Worm (Caenorhabditis elegans) whole organism, L4 larva: ENCODE results near the gene F10A3.11.

ENCODE experiments used
- F26F4.8 ChIP-seq: fragments of 200-800 bp; sonication (Bioruptor generic); conservative IDR thresholded peaks from 2 replicates; pipeline ENCODE4 v1.3.6; 2022; ENCODE audit warnings: missing genetic modification characterization, missing compliant biosample characterization
- F37D6.2 ChIP-seq: sonication (generic microtip); optimal IDR thresholded peaks from 2 replicates; lab custom pipeline; 2016; ENCODE audit warnings: mild to moderate bottlenecking, missing genetic modification characterization, missing compliant biosample characterization
- F44E2.7 ChIP-seq: fragments of 200-800 bp; sonication (Bioruptor generic); IDR thresholded peaks from 2 replicates; pipeline ENCODE4 v2.1.2; 2022; ENCODE audit warnings: missing genetic modification characterization, missing compliant biosample characterization
- T20F7.1 ChIP-seq: fragments of 200-800 bp; sonication (Bioruptor generic); optimal IDR thresholded peaks from 2 replicates; lab custom pipeline; 2018; ENCODE audit warnings: mild to moderate bottlenecking, missing genetic modification characterization, missing compliant biosample characterization
- Y5F2A.4 ChIP-seq: fragments of 200-800 bp; sonication (Bioruptor generic); optimal IDR thresholded peaks from 2 replicates; lab custom pipeline; 2018; ENCODE audit warnings: mild to moderate bottlenecking, missing genetic modification characterization, missing compliant biosample characterization
- Y75B8A.6 ChIP-seq: fragments of 200-800 bp; sonication (Bioruptor generic); IDR thresholded peaks from 2 replicates; pipeline ENCODE4 v1.3.6; 2022; ENCODE audit warnings: missing genetic modification reagents, missing genetic modification characterization, missing compliant biosample characterization
- ZK337.2 ChIP-seq: fragments of 200-800 bp; sonication (Bioruptor generic); IDR thresholded peaks from 2 replicates; pipeline ENCODE4 v1.3.6; 2022; ENCODE audit warnings: missing genetic modification reagents, missing genetic modification characterization, missing compliant biosample characterization
- ZK546.5 ChIP-seq, 2 experiments: sonication (generic microtip); optimal IDR thresholded peaks; 2 replicates each; lab custom pipeline; 2017; ENCODE audit warnings: missing biosample characterization in 2 of 2, missing genetic modification characterization in 2 of 2
- ceh-28 ChIP-seq: fragments of 150-350 bp; optimal IDR thresholded peaks from 2 replicates; lab custom pipeline; 2014; ENCODE audit warnings: missing biosample characterization, missing genetic modification reagents, missing genetic modification characterization
- ceh-32 ChIP-seq: sonication (generic microtip); optimal IDR thresholded peaks from 2 replicates; lab custom pipeline; 2016; ENCODE audit warnings: mild to moderate bottlenecking, missing genetic modification characterization, missing compliant biosample characterization; ENCODE audit not compliant: poor library complexity
- ceh-62 ChIP-seq: sonication (generic microtip); optimal IDR thresholded peaks from 2 replicates; lab custom pipeline; 2017; ENCODE audit warnings: missing biosample characterization, missing genetic modification characterization
- ceh-82 ChIP-seq: sonication (generic microtip); optimal IDR thresholded peaks from 2 replicates; lab custom pipeline; 2017; ENCODE audit warnings: missing biosample characterization, missing genetic modification characterization
- egl-27 ChIP-seq: sonication (generic microtip); optimal IDR thresholded peaks from 3 replicates; lab custom pipeline; 2017; ENCODE audit warnings: missing biosample characterization, missing genetic modification reagents, missing genetic modification characterization
- hif-1 ChIP-seq, 2 experiments: sonication (generic microtip); optimal IDR thresholded peaks; 2 replicates each; lab custom pipeline; 2016 to 2017; ENCODE audit warnings: missing compliant biosample characterization in 2 of 2, missing genetic modification characterization in 2 of 2, missing genetic modification reagents in 2 of 2, missing genotype in 2 of 2, mild to moderate bottlenecking in 1 of 2
- lim-7 ChIP-seq: fragments of 200-800 bp; sonication (Bioruptor generic); IDR thresholded peaks from 2 replicates; pipeline ENCODE4 v1.3.6; 2022; ENCODE audit warnings: missing genetic modification characterization, missing compliant biosample characterization
- lin-15B ChIP-seq: fragments of 150-350 bp; sonication (generic microtip); optimal IDR thresholded peaks from 3 replicates; lab custom pipeline; 2014; ENCODE audit warnings: missing biosample characterization, missing genetic modification characterization
- lin-29 ChIP-seq: fragments of 200-800 bp; sonication (Bioruptor generic); IDR thresholded peaks from 2 replicates; pipeline ENCODE4 v1.3.6; 2022; ENCODE audit warnings: missing genetic modification reagents, missing genetic modification characterization, missing compliant biosample characterization
- madf-9 ChIP-seq: fragments of 200-800 bp; sonication (Bioruptor generic); conservative IDR thresholded peaks from 2 replicates; pipeline ENCODE4 v1.3.6; 2022; ENCODE audit warnings: missing genetic modification reagents, missing genetic modification characterization, missing compliant biosample characterization
- mdl-1 ChIP-seq, 2 experiments: fragments of 150-350 bp in 1 of 2; sonication (generic microtip) in 1 of 2; optimal IDR thresholded peaks; 2 replicates each; lab custom pipeline; 2014 to 2017; ENCODE audit warnings: missing biosample characterization in 2 of 2, missing genetic modification characterization in 2 of 2
- mep-1 ChIP-seq: fragments of 150-350 bp; sonication (generic microtip); optimal IDR thresholded peaks from 3 replicates; lab custom pipeline; 2014; ENCODE audit warnings: missing biosample characterization, missing genetic modification characterization
- mxl-2 ChIP-seq: fragments of 200-800 bp; sonication (Bioruptor generic); conservative IDR thresholded peaks from 2 replicates; pipeline ENCODE4 v1.3.6; 2022; ENCODE audit warnings: missing genetic modification reagents, missing genetic modification characterization, missing compliant biosample characterization
- mxl-3 ChIP-seq: fragments of 200-800 bp; sonication (Bioruptor generic); optimal IDR thresholded peaks from 2 replicates; lab custom pipeline; 2018; ENCODE audit warnings: mild to moderate bottlenecking, missing genetic modification characterization, missing compliant biosample characterization
- nhr-102 ChIP-seq: sonication (generic microtip); optimal IDR thresholded peaks from 2 replicates; lab custom pipeline; 2016; ENCODE audit warnings: mild to moderate bottlenecking, missing genetic modification characterization, moderate library complexity, missing compliant biosample characterization
- nhr-111 ChIP-seq: fragments of 200-800 bp; sonication (Bioruptor generic); optimal IDR thresholded peaks from 2 replicates; lab custom pipeline; 2018; ENCODE audit warnings: mild to moderate bottlenecking, missing genetic modification characterization, missing compliant biosample characterization
- nhr-237 ChIP-seq: sonication (generic microtip); optimal IDR thresholded peaks from 2 replicates; lab custom pipeline; 2017; ENCODE audit warnings: missing biosample characterization, missing genetic modification characterization
- nhr-25 ChIP-seq: sonication (generic microtip); optimal IDR thresholded peaks from 2 replicates; lab custom pipeline; 2017; ENCODE audit warnings: missing genetic modification characterization, mild to moderate bottlenecking, missing compliant biosample characterization, antibody characterized with exemption, moderate library complexity, borderline replicate concordance; ENCODE audit not compliant: insufficient read depth
- nhr-28 ChIP-seq: fragments of 150-350 bp; optimal IDR thresholded peaks from 2 replicates; lab custom pipeline; 2014; ENCODE audit warnings: missing biosample characterization, missing genetic modification characterization
- nhr-6 ChIP-seq: fragments of 150-350 bp; optimal IDR thresholded peaks from 2 replicates; lab custom pipeline; 2014; ENCODE audit warnings: missing biosample characterization, missing genetic modification characterization
- nhr-76 ChIP-seq: fragments of 150-350 bp; optimal IDR thresholded peaks from 2 replicates; lab custom pipeline; 2014; ENCODE audit warnings: missing biosample characterization, missing genetic modification characterization
- nhr-77 ChIP-seq: fragments of 150-350 bp; optimal IDR thresholded peaks from 2 replicates; lab custom pipeline; 2014; ENCODE audit warnings: missing biosample characterization, missing genetic modification characterization
- pha-4 ChIP-seq, 2 experiments: fragments of 150-350 bp in 1 of 2; fragments of 200-800 bp in 1 of 2; sonication (Bioruptor generic) in 1 of 2; IDR thresholded peaks in 1 of 2; optimal IDR thresholded peaks in 1 of 2; 2 replicates each; pipeline versions ENCODE4 v1.3.6 to Lab custom; 2014 to 2022; ENCODE audit warnings: missing genetic modification characterization in 2 of 2, missing genetic modification reagents in 2 of 2, missing biosample characterization in 1 of 2, missing compliant biosample characterization in 1 of 2
- pqm-1 ChIP-seq: sonication (generic microtip); optimal IDR thresholded peaks from 2 replicates; lab custom pipeline; 2017; ENCODE audit warnings: missing biosample characterization, missing genetic modification characterization
- rbr-2 ChIP-seq: sonication (generic microtip); optimal IDR thresholded peaks from 2 replicates; lab custom pipeline; 2016; ENCODE audit warnings: missing genotype, missing genetic modification characterization, missing compliant biosample characterization
- skn-1 ChIP-seq: fragments of 150-350 bp; optimal IDR thresholded peaks from 2 replicates; lab custom pipeline; 2014; ENCODE audit warnings: missing biosample characterization, missing genetic modification characterization
- snpc-1.2 ChIP-seq: fragments of 200-800 bp; sonication (Bioruptor generic); IDR thresholded peaks from 2 replicates; pipeline ENCODE4 v1.3.6; 2022; ENCODE audit warnings: missing genetic modification reagents, missing genetic modification characterization, missing compliant biosample characterization
- spr-1 ChIP-seq: sonication (generic microtip); optimal IDR thresholded peaks from 2 replicates; lab custom pipeline; 2016; ENCODE audit warnings: mild to moderate bottlenecking, missing genetic modification characterization, missing compliant biosample characterization
- unc-130 ChIP-seq: sonication (generic microtip); optimal IDR thresholded peaks from 2 replicates; lab custom pipeline; 2016; ENCODE audit warnings: missing genetic modification reagents, missing genetic modification characterization, missing compliant biosample characterization
- unc-62 ChIP-seq, 3 experiments: fragments of 150-350 bp in 1 of 3; sonication (generic microtip); optimal IDR thresholded peaks in 2 of 3; peaks in 1 of 3; 1 replicate in 1 of 3; 2 replicates in 2 of 3; lab custom pipeline; 2014 to 2017; ENCODE audit warnings: missing biosample characterization in 3 of 3, missing genetic modification characterization in 3 of 3, missing genetic modification reagents in 3 of 3, missing genotype in 1 of 3
- zag-1 ChIP-seq: fragments of 150-350 bp; optimal IDR thresholded peaks from 2 replicates; lab custom pipeline; 2014; ENCODE audit warnings: missing biosample characterization, missing genetic modification characterization
- zfp-2 ChIP-seq: sonication (generic microtip); optimal IDR thresholded peaks from 2 replicates; lab custom pipeline; 2016; ENCODE audit warnings: mild to moderate bottlenecking, missing genetic modification characterization, missing compliant biosample characterization
- zfp-3 ChIP-seq: fragments of 200-800 bp; sonication (Bioruptor generic); conservative IDR thresholded peaks from 2 replicates; pipeline ENCODE4 v1.3.6; 2022; ENCODE audit warnings: missing genetic modification reagents, missing genetic modification characterization, missing compliant biosample characterization
- zip-2 ChIP-seq: fragments of 150-350 bp; optimal IDR thresholded peaks from 2 replicates; lab custom pipeline; 2014; ENCODE audit warnings: missing biosample characterization, missing genetic modification characterization

Gene F10A3.11

DNA sequence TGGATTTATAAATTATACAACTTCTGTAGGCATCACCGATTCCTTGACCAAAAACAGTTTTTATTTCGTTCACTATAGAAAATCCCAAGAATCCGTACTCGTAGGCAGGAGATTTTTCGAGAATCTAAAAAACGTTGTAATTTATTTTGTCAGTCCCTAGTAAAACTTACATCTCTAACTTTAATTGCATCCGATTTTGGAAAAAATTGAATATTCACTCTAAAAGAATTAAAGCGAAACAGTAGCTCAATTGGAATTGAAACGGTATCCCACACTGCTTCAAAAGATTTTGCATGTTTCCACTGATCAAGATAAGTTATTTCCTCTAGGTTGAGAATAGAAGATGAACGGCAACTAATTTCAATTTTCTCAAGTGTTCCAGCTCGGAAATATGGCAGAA lies 31.2 kb upstream of the F10A3.11 start, which contains the start of gene fbxa-142:
Gene fbxa-142 (minus strand): TSS at position 101 of the 400 bp plus-strand sequence.
- no peak for TF ChIP-seq ceh-82 (tag; lab: Kevin White, UChicago)
- peak in 1 of 2 experiments; percentile 27 for TF ChIP-seq unc-62 (GFP tag; optimal IDR thresholded peaks at IDR 0.05 in 1 of 2; lab: Kevin White, UChicago)
- no peak for TF ChIP-seq unc-62 (tag; optimal IDR thresholded peaks at IDR 0.05; lab: Kevin White, UChicago)
- no peak for TF ChIP-seq mdl-1 (tag; optimal IDR thresholded peaks at IDR 0.05; lab: Kevin White, UChicago)
- TF ChIP-seq nhr-76 = no peak
- TF ChIP-seq zfp-3 = no peak
- TF ChIP-seq, all 104 proteins: peak for 1

- TF ChIP-seq unc-62 (GFP tag; optimal IDR thresholded peaks at IDR 0.05 in 1 of 2; lab: Kevin White, UChicago) = peak in 1 of 2 experiments; percentile 7
- no peak for TF ChIP-seq unc-62 (tag; optimal IDR thresholded peaks at IDR 0.05; lab: Kevin White, UChicago)
- no peak for TF ChIP-seq zfp-2
Observed at ce11 chrV:16132215-16132614, 30.3 kb upstream of the F10A3.11 start.

DNA sequence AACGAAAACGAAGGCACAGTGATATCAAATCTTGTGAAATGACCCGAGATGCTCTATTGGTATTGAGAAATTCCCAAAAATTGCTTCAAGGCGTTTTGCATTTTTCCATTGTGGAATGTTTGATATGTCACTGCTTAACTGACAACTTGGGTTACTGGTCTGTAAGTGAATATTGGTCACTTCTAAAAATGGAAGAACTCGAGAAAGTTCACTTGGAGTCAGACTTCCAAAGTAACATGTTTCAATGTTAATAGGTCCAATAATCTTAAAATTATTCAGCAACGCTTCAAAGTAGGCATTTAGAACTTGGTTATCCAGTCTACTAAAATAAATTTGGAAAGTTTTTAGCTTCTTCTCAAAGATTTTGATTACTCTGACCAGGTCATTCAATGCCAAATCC lies 29.8 kb upstream of the F10A3.11 start, which contains the start of gene fbxa-144:
Gene fbxa-144 (minus strand): TSS at position 101 of the 400 bp plus-strand sequence.
- no peak for TF ChIP-seq egl-27
- no peak for TF ChIP-seq T20F7.1 (GFP tag; lab: Kevin White, UChicago)
- no peak for TF ChIP-seq hif-1 (tag; optimal IDR thresholded peaks at IDR 0.05; lab: Kevin White, UChicago)
- TF ChIP-seq ceh-62 = no peak
- no peak for TF ChIP-seq mxl-3 (GFP tag; lab: Kevin White, UChicago)
- no peak for TF ChIP-seq snpc-1.2 (GFP tag; lab: Robert Waterston, UW)
- no peak for TF ChIP-seq nhr-237
- TF ChIP-seq rbr-2 (tag; lab: Kevin White, UChicago) = no peak
- no peak for TF ChIP-seq mxl-2 (GFP tag; lab: Robert Waterston, UW)
- no peak for TF ChIP-seq F26F4.8 (GFP tag; lab: Robert Waterston, UW)
- no peak for TF ChIP-seq F37D6.2 (tag; lab: Kevin White, UChicago)
- no peak for TF ChIP-seq Y5F2A.4 (GFP tag; lab: Kevin White, UChicago)
- TF ChIP-seq ceh-32 (tag; lab: Kevin White, UChicago) = no peak
- no peak for TF ChIP-seq nhr-6
- TF ChIP-seq madf-9 (GFP tag; lab: Robert Waterston, UW) = no peak
- no peak for TF ChIP-seq F44E2.7
- no peak for TF ChIP-seq nhr-102 (tag; lab: Kevin White, UChicago)
- TF ChIP-seq unc-130 (GFP tag; lab: Kevin White, UChicago) = no peak

DNA sequence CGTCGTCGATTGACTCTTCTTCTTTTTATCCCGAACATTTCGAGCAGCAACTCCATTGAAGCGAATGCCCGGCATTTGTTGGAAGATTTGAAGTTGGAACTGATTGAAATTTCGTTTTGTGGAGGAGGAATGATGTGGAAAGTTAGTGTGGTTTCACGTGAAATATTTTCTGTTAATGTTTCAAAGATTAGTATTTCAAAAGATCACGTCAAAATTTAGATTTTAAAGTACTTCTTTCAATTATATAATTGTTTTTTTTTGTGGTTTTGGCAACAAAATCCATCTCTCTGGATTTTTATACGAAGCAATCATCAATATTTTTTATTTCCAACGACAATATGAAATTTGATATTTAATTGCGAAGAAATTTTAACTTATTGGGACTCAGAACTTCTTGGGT lies 25.4 kb upstream of the F10A3.11 start, which contains the start of gene F44G3.7:
Gene F44G3.7 (minus strand): TSS at position 101 of the 400 bp plus-strand sequence.
- TF ChIP-seq ZK337.2 (no peak), ceh-28 (tag; lab: Kevin White, UChicago) (no peak), pqm-1 (tag; lab: Kevin White, UChicago) (no peak), nhr-25 (tag; lab: Kevin White, UChicago) (no peak), nhr-28 (tag; lab: Kevin White, UChicago) (no peak), mxl-3 (GFP tag; lab: Kevin White, UChicago) (no peak), nhr-111 (GFP tag; lab: Kevin White, UChicago) (no peak), ceh-82 (tag; lab: Kevin White, UChicago) (no peak), lin-29 (no peak)

DNA sequence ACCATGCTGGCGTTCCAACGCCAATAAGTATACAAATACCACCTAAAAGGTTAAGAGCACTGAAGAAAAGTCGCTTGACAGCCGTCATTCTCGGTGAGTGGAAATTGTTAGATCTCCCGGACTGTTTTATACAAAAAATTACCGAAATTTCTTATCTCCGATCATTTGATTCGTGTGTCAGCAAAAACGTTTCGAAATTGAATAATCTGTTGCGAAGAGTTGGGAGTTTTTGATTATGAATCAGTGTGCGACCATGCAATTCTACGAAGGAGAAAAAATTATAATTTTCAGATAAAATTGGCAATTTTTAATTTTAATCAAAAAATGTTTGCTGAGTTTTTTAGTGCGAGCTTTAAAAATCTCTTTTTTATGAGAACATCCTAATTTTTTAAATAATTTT lies 23.0 kb upstream of the F10A3.11 start, which contains the start of gene clc-11:
Gene clc-11 (minus strand): TSS at position 101 of the 400 bp plus-strand sequence.
- TF ChIP-seq zag-1 (tag; lab: Kevin White, UChicago) = no peak
- no peak for TF ChIP-seq ZK546.5 (tag; optimal IDR thresholded peaks at IDR 0.05; lab: Kevin White, UChicago)
- TF ChIP-seq skn-1 (tag; lab: Kevin White, UChicago) = no peak
- no peak for TF ChIP-seq unc-130 (GFP tag; lab: Kevin White, UChicago)
- no peak for TF ChIP-seq mep-1 (tag; lab: Kevin White, UChicago)
- no peak for TF ChIP-seq unc-62 (GFP tag; optimal IDR thresholded peaks at IDR 0.05 in 1 of 2; lab: Kevin White, UChicago)
- no peak for TF ChIP-seq unc-62 (tag; optimal IDR thresholded peaks at IDR 0.05; lab: Kevin White, UChicago)
- no peak for TF ChIP-seq zip-2 (tag; lab: Kevin White, UChicago)
- TF ChIP-seq snpc-1.2 (GFP tag; lab: Robert Waterston, UW) = no peak
- TF ChIP-seq spr-1 (tag; lab: Kevin White, UChicago) = no peak
- TF ChIP-seq nhr-77 (tag; lab: Kevin White, UChicago) = no peak
- no peak for TF ChIP-seq pha-4 (GFP tag; IDR thresholded peaks at IDR 0.05; lab: Robert Waterston, UW)
- no peak for TF ChIP-seq pha-4 (tag; optimal IDR thresholded peaks at IDR 0.05; lab: Kevin White, UChicago)
- TF ChIP-seq ZK337.2 = no peak
- TF ChIP-seq lim-7 (GFP tag; lab: Robert Waterston, UW) = no peak
- no peak for TF ChIP-seq lin-15B (tag; lab: Kevin White, UChicago)
- TF ChIP-seq Y75B8A.6 (GFP tag; lab: Robert Waterston, UW) = no peak
- no peak for TF ChIP-seq nhr-76
